Fruit fly (Drosophila melanogaster) whole organism, pupa: Measurements from ENCODE around the gene Qtzl.

Source experiments
- CG12605 ChIP-seq: fragments of 200-800 bp; sonication (Bioruptor generic); IDR thresholded peaks from 2 replicates; pipeline ENCODE4 v1.3.6; 2022; ENCODE audit warnings: missing biosample characterization, missing genetic modification characterization
- CG13204 ChIP-seq: fragments of 200-800 bp; sonication (Bioruptor generic); optimal IDR thresholded peaks from 2 replicates; lab custom pipeline; 2018; ENCODE audit warnings: missing biosample characterization, mild to moderate bottlenecking, missing genetic modification characterization, moderate library complexity
- CG34367 ChIP-seq: fragments of 200-800 bp; sonication (Bioruptor generic); optimal IDR thresholded peaks from 2 replicates; lab custom pipeline; 2018; ENCODE audit warnings: missing biosample characterization, mild to moderate bottlenecking, missing genetic modification characterization
- CG8159 ChIP-seq: fragments of 200-800 bp; sonication (Bioruptor generic); optimal IDR thresholded peaks from 3 replicates; lab custom pipeline; 2018; ENCODE audit warnings: missing biosample characterization, mild to moderate bottlenecking, missing genetic modification characterization, moderate library complexity
- CG9948 ChIP-seq: fragments of 200-800 bp; sonication (Bioruptor generic); optimal IDR thresholded peaks from 2 replicates; lab custom pipeline; 2018; ENCODE audit warnings: missing biosample characterization, mild to moderate bottlenecking, missing genetic modification characterization, moderate library complexity
- EcR ChIP-seq: fragments of 200-800 bp; sonication (Bioruptor generic); optimal IDR thresholded peaks from 3 replicates; lab custom pipeline; 2019; ENCODE audit warnings: missing biosample characterization, missing genetic modification characterization, mild to moderate bottlenecking, moderate library complexity, missing genetic modification reagents
- Snoo ChIP-seq: fragments of 200-800 bp; sonication (Bioruptor generic); optimal IDR thresholded peaks from 3 replicates; lab custom pipeline; 2017; ENCODE audit warnings: missing biosample characterization, mild to moderate bottlenecking, missing genetic modification characterization, inconsistent platforms
- gl ChIP-seq: fragments of 200-800 bp; sonication (Bioruptor generic); optimal IDR thresholded peaks from 2 replicates; lab custom pipeline; 2018; ENCODE audit warnings: missing biosample characterization, mild to moderate bottlenecking, missing genetic modification characterization

DNA sequence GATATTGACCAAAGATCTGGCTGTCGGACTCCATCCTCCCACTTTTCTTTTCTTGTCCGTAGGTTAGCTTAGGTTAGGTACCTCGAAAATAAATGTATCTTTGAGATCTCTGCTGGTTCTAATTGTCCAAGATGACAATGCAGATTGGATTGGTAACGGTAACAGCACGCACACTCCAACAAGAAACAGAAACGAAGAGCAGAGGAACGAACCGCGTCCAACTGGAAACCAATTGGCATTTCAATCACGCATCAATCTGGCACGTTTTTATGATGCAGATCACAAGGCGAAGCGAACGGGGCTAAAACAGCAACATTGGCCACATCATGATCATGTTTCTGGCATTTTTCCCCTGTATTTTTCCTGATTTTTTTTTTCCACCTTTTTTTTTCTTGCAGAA, 39.7 kb upstream of the Qtzl start:
- TF ChIP-seq CG9948 (tag; lab: Kevin White, UChicago) (no peak), Snoo (tag; lab: Kevin White, UChicago) (no peak), CG13204 (GFP tag; lab: Kevin White, UChicago) (no peak), CG8159 (tag; lab: Kevin White, UChicago) (no peak), gl (tag; lab: Kevin White, UChicago) (no peak), EcR (GFP tag; lab: Kevin White, UChicago) (no peak), CG34367 (tag; lab: Kevin White, UChicago) (no peak), CG12605 (GFP tag; lab: Robert Waterston, UW) (no peak)
